Worm (Caenorhabditis elegans): Measurements from ENCODE around the gene C55A1.4.

Gene C55A1.4

DNA sequence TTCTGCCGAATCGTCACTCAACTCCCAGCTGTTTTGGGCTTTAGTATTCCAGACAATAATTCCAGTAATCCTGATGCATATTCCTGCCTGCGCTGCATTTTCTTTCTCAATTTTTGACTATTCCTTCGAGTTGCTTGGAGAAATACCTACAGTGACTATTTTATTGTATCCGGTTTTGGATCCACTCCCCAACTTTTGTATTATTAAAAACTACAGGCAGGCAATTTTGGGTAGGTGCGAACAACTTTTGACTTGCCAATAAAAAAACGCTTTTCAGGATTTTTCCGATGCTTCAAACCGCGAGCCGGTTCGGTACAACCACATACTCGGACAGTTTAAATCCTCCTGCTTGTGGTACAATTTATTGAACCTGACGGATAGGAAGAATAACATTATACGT is 28.6 kb downstream of the C55A1.4 start:
- no peak for TF ChIP-seq mab-5 (tag; optimal IDR thresholded peaks at IDR 0.05)
- TF ChIP-seq ZK546.5 (tag; optimal IDR thresholded peaks at IDR 0.05) = no peak
- no peak for TF ChIP-seq peb-1 (tag; optimal IDR thresholded peaks at IDR 0.05)
- TF ChIP-seq elt-1 (tag; optimal IDR thresholded peaks at IDR 0.05) = no peak
- TF ChIP-seq snpc-4 (tag; optimal IDR thresholded peaks at IDR 0.05) = no peak
- TF ChIP-seq ztf-4 (tag; optimal IDR thresholded peaks at IDR 0.05) = no peak
- TF ChIP-seq mdl-1 (tag; optimal IDR thresholded peaks at IDR 0.05) = no peak
- TF ChIP-seq sma-3 (GFP tag; optimal IDR thresholded peaks at IDR 0.05) = no peak
- TF ChIP-seq ztf-1 (GFP tag; conservative IDR thresholded peaks at IDR 0.05) = no peak
- no peak for TF ChIP-seq ama-1 (optimal IDR thresholded peaks at IDR 0.05)

DNA sequence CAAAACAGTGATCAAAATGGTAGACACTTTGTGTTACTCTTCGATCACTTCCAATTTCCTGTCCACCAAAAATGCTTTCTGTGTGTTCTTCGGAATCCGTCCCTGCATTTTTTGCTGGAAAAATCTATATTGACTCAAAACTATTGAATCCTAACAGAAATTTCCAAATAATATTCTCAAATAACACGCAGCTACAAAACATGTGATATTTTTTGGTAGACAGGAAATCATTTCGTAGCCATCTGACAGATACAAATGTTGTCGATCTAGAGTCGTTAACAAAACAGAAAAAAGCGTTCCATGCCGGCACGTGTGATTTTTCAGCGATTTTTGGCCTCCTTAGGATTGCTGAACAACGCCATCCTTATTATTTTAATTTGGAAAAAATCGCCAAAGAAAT is 30.2 kb downstream of the C55A1.4 start, which contains the start of gene str-263:
str-263 (plus strand) TSS at position 301 of the 400 bp plus-strand sequence.
- no peak for TF ChIP-seq unc-55 (GFP tag; optimal IDR thresholded peaks at IDR 0.05)
- no peak for TF ChIP-seq F13H6.1 (tag; optimal IDR thresholded peaks at IDR 0.05)
- no peak for TF ChIP-seq nhr-11 (tag; optimal IDR thresholded peaks at IDR 0.05)
- no peak for TF ChIP-seq elt-3 (tag; optimal IDR thresholded peaks at IDR 0.05)
- TF ChIP-seq dmd-4 (tag; optimal IDR thresholded peaks at IDR 0.05) = no peak
- no peak for TF ChIP-seq lin-39 (tag; optimal IDR thresholded peaks at IDR 0.05)
- no peak for TF ChIP-seq nhr-77 (tag; optimal IDR thresholded peaks at IDR 0.05)
- TF ChIP-seq lin-13 (GFP tag; optimal IDR thresholded peaks at IDR 0.05) = no peak
- no peak for TF ChIP-seq crh-2 (tag; optimal IDR thresholded peaks at IDR 0.05)
- no peak for TF ChIP-seq alr-1 (tag; optimal IDR thresholded peaks at IDR 0.05)
- no peak for TF ChIP-seq mab-5 (tag; optimal IDR thresholded peaks at IDR 0.05)

DNA sequence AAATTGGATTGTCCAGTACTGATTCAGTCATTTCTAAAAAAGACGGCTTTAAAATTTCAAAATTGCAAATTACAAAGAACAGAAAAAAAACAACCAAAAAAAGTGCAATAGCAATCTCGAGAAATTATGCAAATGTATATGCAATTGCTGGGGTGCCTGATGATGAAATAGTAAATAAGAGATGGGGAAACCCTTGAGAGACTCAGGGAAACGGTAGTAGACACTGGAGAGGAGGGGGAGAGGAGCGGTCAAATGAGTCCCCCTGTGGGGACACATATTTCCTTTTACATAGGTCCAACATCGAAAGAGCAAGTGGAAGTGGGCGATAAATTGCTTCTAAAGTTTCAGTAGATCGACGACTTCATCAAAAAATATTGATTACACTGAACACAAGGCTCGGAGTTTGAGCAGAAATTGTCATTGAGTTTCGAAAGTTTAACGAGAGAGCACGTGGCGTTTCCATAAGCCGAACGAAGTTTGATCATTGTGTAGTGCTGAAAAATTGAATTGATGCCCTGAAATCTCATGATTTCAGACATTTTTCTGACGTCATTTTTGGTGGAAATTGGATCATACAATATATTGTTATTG is 32.6 kb downstream of the C55A1.4 start, which contains the start of the genes fbxa-153 and str-12:
fbxa-153 (minus strand) TSS at position 35 of the 591 bp plus-strand sequence.
str-12 (plus strand) TSS at position 541 of the 591 bp plus-strand sequence.
- peak; percentile 62 for TF ChIP-seq zag-1 (tag; optimal IDR thresholded peaks at IDR 0.05)
- TF ChIP-seq mdl-1 (tag; optimal IDR thresholded peaks at IDR 0.05) = no peak
- peak; percentile 64 for TF ChIP-seq C34F6.9 (tag; optimal IDR thresholded peaks at IDR 0.05)
- no peak for TF ChIP-seq nhr-11 (tag; optimal IDR thresholded peaks at IDR 0.05)
- TF ChIP-seq skn-1 (tag; optimal IDR thresholded peaks at IDR 0.05) = no peak
- TF ChIP-seq sma-9 (GFP tag; optimal IDR thresholded peaks at IDR 0.05) = peak; percentile 28
- no peak for TF ChIP-seq sma-9 (tag; optimal IDR thresholded peaks at IDR 0.05)
- TF ChIP-seq unc-55 (GFP tag; optimal IDR thresholded peaks at IDR 0.05) = peak; percentile 84
- no peak for TF ChIP-seq nhr-77 (tag; optimal IDR thresholded peaks at IDR 0.05)
- no peak for TF ChIP-seq ztf-11 (tag; optimal IDR thresholded peaks at IDR 0.05)
- TF ChIP-seq sma-3 (GFP tag; optimal IDR thresholded peaks at IDR 0.05) = no peak
- peak; percentile 28 for TF ChIP-seq nhr-129 (tag; optimal IDR thresholded peaks at IDR 0.05)
- no peak for TF ChIP-seq nhr-21 (tag; optimal IDR thresholded peaks at IDR 0.05)

DNA sequence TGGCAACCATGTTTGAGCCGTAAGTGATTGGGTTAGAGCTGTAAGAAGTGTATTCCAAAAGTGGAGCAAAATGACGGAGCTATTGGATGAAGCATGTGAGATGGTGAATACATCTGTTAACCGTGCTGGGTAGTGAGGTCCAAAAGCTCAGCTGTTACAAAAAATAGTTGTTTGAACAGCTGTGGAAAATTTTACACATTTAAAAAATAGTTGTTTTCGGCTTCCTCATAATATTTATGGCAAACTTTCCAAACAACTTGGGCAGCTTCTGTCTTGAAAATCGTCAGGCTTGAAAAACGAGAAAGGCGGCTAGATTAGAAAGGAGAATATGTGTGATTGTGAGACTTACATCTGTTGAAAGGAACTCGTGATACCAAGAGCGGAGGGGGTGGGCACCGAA is 38.0 kb downstream of the C55A1.4 start, which contains the start of gene fbxa-154:
fbxa-154 (minus strand) TSS at position 101 of the 400 bp plus-strand sequence.
- TF ChIP-seq nhr-23 (tag; optimal IDR thresholded peaks at IDR 0.05) (no peak), fos-1 (tag; optimal IDR thresholded peaks at IDR 0.05) (no peak), ztf-4 (tag; optimal IDR thresholded peaks at IDR 0.05) (no peak), ceh-82 (tag; optimal IDR thresholded peaks at IDR 0.05) (no peak), alr-1 (tag; optimal IDR thresholded peaks at IDR 0.05) (no peak), mbf-1 (tag; optimal IDR thresholded peaks at IDR 0.05) (no peak), mab-5 (tag; optimal IDR thresholded peaks at IDR 0.05) (no peak), C34F6.9 (tag; optimal IDR thresholded peaks at IDR 0.05) (no peak), nhr-25 (tag; optimal IDR thresholded peaks at IDR 0.05) (no peak), ama-1 (optimal IDR thresholded peaks at IDR 0.05) (no peak)

DNA sequence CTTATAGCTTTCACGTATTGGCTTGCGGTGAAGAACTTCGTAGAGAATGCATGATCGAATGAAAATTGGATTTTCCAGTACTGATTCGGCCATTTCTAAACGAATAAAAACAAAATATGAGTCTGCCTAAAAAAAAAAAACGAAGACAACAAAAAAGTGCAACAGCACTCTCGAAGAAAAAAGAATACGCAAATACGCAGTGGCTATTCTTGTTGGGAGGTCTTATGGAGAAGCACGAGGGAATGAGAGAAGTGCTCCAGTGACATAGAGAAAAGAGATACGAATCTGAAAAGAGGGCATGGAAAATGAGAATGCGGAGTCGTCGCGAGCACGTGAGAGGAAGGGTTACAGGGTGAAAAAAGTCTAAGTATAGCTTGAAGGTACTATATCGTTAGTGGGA is 40.8 kb downstream of the C55A1.4 start, which contains the start of gene fbxa-152:
fbxa-152 (minus strand) TSS at position 101 of the 400 bp plus-strand sequence.
- TF ChIP-seq F13H6.1 (tag; optimal IDR thresholded peaks at IDR 0.05) = no peak
- no peak for TF ChIP-seq sem-4 (tag; optimal IDR thresholded peaks at IDR 0.05)
- no peak for TF ChIP-seq crh-2 (tag; optimal IDR thresholded peaks at IDR 0.05)
- no peak for TF ChIP-seq lin-11 (tag; optimal IDR thresholded peaks at IDR 0.05)
- no peak for TF ChIP-seq dmd-4 (tag; optimal IDR thresholded peaks at IDR 0.05)
- no peak for TF ChIP-seq lin-13 (GFP tag; optimal IDR thresholded peaks at IDR 0.05)
- no peak for TF ChIP-seq nhr-12 (tag; optimal IDR thresholded peaks at IDR 0.05)
- TF ChIP-seq R02D3.7 (tag; optimal IDR thresholded peaks at IDR 0.05) = no peak
- TF ChIP-seq ceh-82 (tag; optimal IDR thresholded peaks at IDR 0.05) = no peak
- no peak for TF ChIP-seq ztf-4 (tag; optimal IDR thresholded peaks at IDR 0.05)
- TF ChIP-seq nhr-25 (tag; optimal IDR thresholded peaks at IDR 0.05) = no peak
- no peak for TF ChIP-seq zag-1 (tag; optimal IDR thresholded peaks at IDR 0.05)
- no peak for TF ChIP-seq elt-3 (tag; optimal IDR thresholded peaks at IDR 0.05)
- no peak for TF ChIP-seq Y55F3AM.14 (GFP tag; optimal IDR thresholded peaks at IDR 0.05)
